Fruit fly (Drosophila melanogaster) whole organism, embryonic: ENCODE measurements around the gene CG43800.

Source experiments
- Atf6 ChIP-seq: fragments of 200-800 bp; sonication (Bioruptor generic); IDR thresholded peaks from 2 replicates; pipeline ENCODE4 v1.3.6; 2022; ENCODE audit warnings: missing biosample characterization, missing genetic modification characterization
- B-H1 ChIP-seq: fragments of 200-800 bp; sonication (Bioruptor generic); IDR thresholded peaks from 3 replicates; pipeline ENCODE4 v1.3.6; 2022; ENCODE audit warnings: missing biosample characterization, missing genetic modification characterization
- Blimp-1 ChIP-seq: fragments of 200-800 bp; sonication (Bioruptor generic); optimal IDR thresholded peaks from 3 replicates; lab custom pipeline; 2018; ENCODE audit warnings: missing biosample characterization, missing genetic modification characterization, mild to moderate bottlenecking, moderate library complexity, missing genetic modification reagents
- CG1233 ChIP-seq: fragments of 200-800 bp; sonication (Bioruptor generic); optimal IDR thresholded peaks from 4 replicates; lab custom pipeline; 2018; ENCODE audit warnings: missing biosample characterization, mild to moderate bottlenecking, missing genetic modification characterization
- CG12659 ChIP-seq: fragments of 200-800 bp; sonication (Bioruptor generic); optimal IDR thresholded peaks from 3 replicates; lab custom pipeline; 2017; ENCODE audit warnings: mild to moderate bottlenecking, missing biosample characterization, missing genetic modification reagents, missing genetic modification characterization
- CG14667 ChIP-seq: fragments of 200-800 bp; sonication (Bioruptor generic); IDR thresholded peaks from 2 replicates; pipeline ENCODE4 v1.3.6; 2022; ENCODE audit warnings: missing biosample characterization, missing genetic modification characterization
- CG14710 ChIP-seq: fragments of 200-800 bp; sonication (Bioruptor generic); optimal IDR thresholded peaks from 3 replicates; lab custom pipeline; 2019; ENCODE audit warnings: missing biosample characterization, mild to moderate bottlenecking, missing genetic modification characterization, moderate library complexity
- CG15601 ChIP-seq: fragments of 200-800 bp; sonication (Bioruptor generic); optimal IDR thresholded peaks from 3 replicates; lab custom pipeline; 2019; ENCODE audit warnings: missing biosample characterization, mild to moderate bottlenecking, missing genetic modification characterization, moderate library complexity
- CG17361 ChIP-seq: fragments of 200-800 bp; sonication (Bioruptor generic); IDR thresholded peaks from 3 replicates; pipeline ENCODE4 v1.3.6; 2022; ENCODE audit warnings: missing biosample characterization, missing genetic modification characterization
- CG3407 ChIP-seq: fragments of 200-800 bp; sonication (Bioruptor generic); optimal IDR thresholded peaks from 2 replicates; lab custom pipeline; 2018; ENCODE audit warnings: missing biosample characterization, mild to moderate bottlenecking, missing genetic modification characterization
- CG3726 ChIP-seq: fragments of 200-800 bp; sonication (Bioruptor generic); IDR thresholded peaks from 3 replicates; pipeline ENCODE4, ENCODE4 v1.3.6; 2022; ENCODE audit warnings: missing biosample characterization, missing genetic modification characterization
- CG4424 ChIP-seq: fragments of 200-800 bp; sonication (Bioruptor generic); optimal IDR thresholded peaks from 3 replicates; lab custom pipeline; 2016; ENCODE audit warnings: missing biosample characterization, missing genetic modification characterization
- CG6175 ChIP-seq: fragments of 200-800 bp; sonication (Bioruptor generic); IDR thresholded peaks from 3 replicates; pipeline ENCODE4 v1.3.6; 2022; ENCODE audit warnings: missing biosample characterization, missing genetic modification characterization
- CG7745 ChIP-seq: fragments of 200-800 bp; sonication (Bioruptor generic); optimal IDR thresholded peaks from 2 replicates; lab custom pipeline; 2018; ENCODE audit warnings: missing biosample characterization, mild to moderate bottlenecking, missing genetic modification characterization, moderate library complexity
- CG7786 ChIP-seq: fragments of 200-800 bp; sonication (Bioruptor generic); optimal IDR thresholded peaks from 2 replicates; lab custom pipeline; 2016; ENCODE audit warnings: missing biosample characterization, missing genetic modification characterization
- Doc2 ChIP-seq: fragments of 200-800 bp; sonication (Bioruptor generic); IDR thresholded peaks from 2 replicates; pipeline ENCODE4 v1.3.6; 2022; ENCODE audit warnings: missing biosample characterization, missing genetic modification characterization
- Fer2 ChIP-seq: fragments of 200-800 bp; sonication (Bioruptor generic); optimal IDR thresholded peaks from 2 replicates; lab custom pipeline; 2018; ENCODE audit warnings: missing biosample characterization, mild to moderate bottlenecking, missing genetic modification characterization, moderate library complexity
- MBD-R2 ChIP-seq: fragments of 200-800 bp; sonication (Bioruptor generic); IDR thresholded peaks from 2 replicates; pipeline ENCODE4 v1.3.6; 2022; ENCODE audit warnings: missing biosample characterization, missing genetic modification characterization
- Meics ChIP-seq: fragments of 200-800 bp; sonication (Bioruptor generic); optimal IDR thresholded peaks from 2 replicates; lab custom pipeline; 2017; ENCODE audit warnings: missing biosample characterization, mild to moderate bottlenecking, missing genetic modification characterization
- Pdp1 ChIP-seq, 2 experiments: fragments of 200-800 bp; sonication (Bioruptor generic); optimal IDR thresholded peaks; 3 replicates each; lab custom pipeline; 2016; ENCODE audit warnings: missing biosample characterization in 2 of 2, missing genetic modification characterization in 2 of 2, mild to moderate bottlenecking in 1 of 2, moderate library complexity in 1 of 2
- Side ChIP-seq: fragments of 200-800 bp; sonication (Bioruptor generic); optimal IDR thresholded peaks from 2 replicates; lab custom pipeline; 2016; ENCODE audit warnings: missing biosample characterization, missing genetic modification characterization
- abd-A ChIP-seq: fragments of 200-800 bp; sonication (Bioruptor generic); optimal IDR thresholded peaks from 3 replicates; lab custom pipeline; 2019; ENCODE audit warnings: missing biosample characterization, mild to moderate bottlenecking, missing genetic modification characterization, moderate library complexity
- bsh ChIP-seq, 2 experiments: fragments of 200-800 bp; sonication (Bioruptor generic); optimal IDR thresholded peaks; 2 replicates each; lab custom pipeline; 2017 to 2018; ENCODE audit warnings: mild to moderate bottlenecking in 2 of 2, missing biosample characterization in 2 of 2, missing genetic modification characterization in 2 of 2, moderate library complexity in 1 of 2
- chm ChIP-seq: fragments of 200-800 bp; sonication (Bioruptor generic); IDR thresholded peaks from 2 replicates; pipeline ENCODE4 v1.3.6; 2022; ENCODE audit warnings: missing biosample characterization, missing genetic modification characterization
- en ChIP-seq: fragments of 200-800 bp; sonication (Bioruptor generic); optimal IDR thresholded peaks from 2 replicates; lab custom pipeline; 2016; ENCODE audit warnings: missing biosample characterization, missing genetic modification characterization
- gro ChIP-seq: fragments of 200-800 bp; sonication (Bioruptor generic); optimal IDR thresholded peaks from 2 replicates; lab custom pipeline; 2016; ENCODE audit warnings: missing biosample characterization, missing genetic modification characterization
- gsb-n ChIP-seq: fragments of 200-800 bp; sonication (Bioruptor generic); optimal IDR thresholded peaks from 3 replicates; lab custom pipeline; 2018; ENCODE audit warnings: missing biosample characterization, mild to moderate bottlenecking, missing genetic modification characterization
- jumu ChIP-seq: fragments of 200-800 bp; sonication (Bioruptor generic); optimal IDR thresholded peaks from 3 replicates; lab custom pipeline; 2016; ENCODE audit warnings: missing biosample characterization, missing genetic modification characterization
- kah ChIP-seq: fragments of 200-800 bp; sonication (Bioruptor generic); optimal IDR thresholded peaks from 2 replicates; lab custom pipeline; 2018; ENCODE audit warnings: missing biosample characterization, mild to moderate bottlenecking, missing genetic modification characterization
- knrl ChIP-seq: fragments of 200-800 bp; sonication (Bioruptor generic); IDR thresholded peaks from 3 replicates; pipeline ENCODE4 v1.3.6; 2022; ENCODE audit warnings: missing biosample characterization, missing genetic modification characterization; ENCODE audit not compliant: partially characterized antibody
- mam ChIP-seq: fragments of 200-800 bp; sonication (Bioruptor generic); optimal IDR thresholded peaks from 3 replicates; lab custom pipeline; 2016; ENCODE audit warnings: missing biosample characterization, missing genetic modification characterization
- mirr ChIP-seq: fragments of 200-800 bp; sonication (Bioruptor generic); optimal IDR thresholded peaks from 3 replicates; lab custom pipeline; 2018; ENCODE audit warnings: missing biosample characterization, mild to moderate bottlenecking, missing genetic modification characterization
- pan ChIP-seq, 4 experiments: fragments of >200 bp in 3 of 4; fragments of 200-800 bp in 1 of 4; sonication (Bioruptor generic) in 1 of 4; optimal IDR thresholded peaks in 3 of 4; IDR thresholded peaks in 1 of 4; 2 replicates each; pipeline versions ENCODE4 v1.3.6 to Lab custom; 2017 to 2022; ENCODE audit warnings: missing biosample characterization in 2 of 4, missing genetic modification characterization in 2 of 4, mixed read lengths in 1 of 4
- ro ChIP-seq: fragments of 200-800 bp; sonication (Bioruptor generic); IDR thresholded peaks from 2 replicates; pipeline ENCODE4 v1.3.6; 2022; ENCODE audit warnings: missing biosample characterization, missing genetic modification characterization
- sc ChIP-seq, 3 experiments: fragments of >200 bp in 2 of 3; fragments of 200-800 bp in 1 of 3; sonication (Bioruptor generic) in 1 of 3; optimal IDR thresholded peaks; 2 replicates in 2 of 3; 3 replicates in 1 of 3; lab custom pipeline; 2017; ENCODE audit warnings: mild to moderate bottlenecking in 1 of 3, missing biosample characterization in 1 of 3, missing genetic modification characterization in 1 of 3, missing genetic modification reagents in 1 of 3
- slbo ChIP-seq: fragments of 200-800 bp; sonication (Bioruptor generic); IDR thresholded peaks from 2 replicates; pipeline ENCODE4 v1.3.6; 2022; ENCODE audit warnings: missing biosample characterization, missing genetic modification characterization
- tna ChIP-seq: fragments of 200-800 bp; sonication (Bioruptor generic); IDR thresholded peaks from 2 replicates; pipeline ENCODE4 v1.3.6; 2022; ENCODE audit warnings: missing biosample characterization, missing genetic modification characterization; ENCODE audit not compliant: partially characterized antibody
- zfh1 ChIP-seq: fragments of 200-800 bp; sonication (Bioruptor generic); IDR thresholded peaks from 3 replicates; pipeline ENCODE4 v1.3.6; 2022; ENCODE audit warnings: missing biosample characterization, missing genetic modification characterization

The CG43800 gene

dm6 chr2L:7254712-7255183, 22.1 kb upstream of the CG43800 start (continued):
- TF ChIP-seq ro (GFP tag; lab: Robert Waterston, UW) = no peak
- TF ChIP-seq bsh (GFP tag; optimal IDR thresholded peaks at IDR 0.05; lab: Kevin White, UChicago) = no peak
- TF ChIP-seq B-H1 (GFP tag; lab: Robert Waterston, UW) = no peak
- TF ChIP-seq CG14710 (tag; lab: Kevin White, UChicago) = no peak
- no peak for TF ChIP-seq CG3407 (GFP tag; lab: Kevin White, UChicago)
- peak; percentile 14 for TF ChIP-seq CG15601 (tag; lab: Kevin White, UChicago)
- no peak for TF ChIP-seq gro (GFP tag; lab: Kevin White, UChicago)
- no peak for TF ChIP-seq tna (GFP tag; lab: Robert Waterston, UW)
- TF ChIP-seq CG6175 = no peak
- peak in 1 of 2 experiments; percentile 24 for TF ChIP-seq Pdp1 (GFP tag; optimal IDR thresholded peaks at IDR 0.05; lab: Kevin White, UChicago)
- 0 out of 2 replicates have a peak, but pooled peaks have one; percentile 39 for TF ChIP-seq Atf6 (GFP tag; lab: Robert Waterston, UW)
- no peak for TF ChIP-seq CG12659 (GFP tag; lab: Kevin White, UChicago)
- no peak for TF ChIP-seq CG7745
- TF ChIP-seq CG3726 (GFP tag; lab: Robert Waterston, UW) = no peak
- TF ChIP-seq gsb-n = no peak
- no peak for TF ChIP-seq jumu
- TF ChIP-seq zfh1 (GFP tag; lab: Robert Waterston, UW) = no peak
- TF ChIP-seq knrl (GFP tag; lab: Robert Waterston, UW) = peak; percentile 37; the same call in 1 of the 3 replicates
- peak; percentile 13 for TF ChIP-seq Meics (GFP tag; lab: Kevin White, UChicago)
- TF ChIP-seq mirr (GFP tag; lab: Kevin White, UChicago) = peak; percentile 74
- TF ChIP-seq CG1233 = no peak
- TF ChIP-seq MBD-R2 = no peak
- TF ChIP-seq slbo (GFP tag; lab: Robert Waterston, UW) = no peak
- no peak for TF ChIP-seq Side (GFP tag; lab: Kevin White, UChicago)
- TF ChIP-seq CG14667 (GFP tag; lab: Robert Waterston, UW) = no peak
- no peak for TF ChIP-seq CG7786 (GFP tag; lab: Kevin White, UChicago)
- no peak for TF ChIP-seq CG17361 (GFP tag; lab: Robert Waterston, UW)
- no peak for TF ChIP-seq sc (optimal IDR thresholded peaks at IDR 0.05; lab: Kevin White, UChicago)
- no peak for TF ChIP-seq sc (GFP tag; optimal IDR thresholded peaks at IDR 0.05; lab: Kevin White, UChicago)
- TF ChIP-seq kah (GFP tag; lab: Kevin White, UChicago) = no peak
- TF ChIP-seq CG4424 = no peak
- no peak for TF ChIP-seq abd-A (tag; lab: Kevin White, UChicago)
- TF ChIP-seq en (GFP tag; lab: Kevin White, UChicago) = no peak
- no peak for TF ChIP-seq chm (GFP tag; lab: Robert Waterston, UW)
- TF ChIP-seq Fer2 (tag; lab: Kevin White, UChicago) = no peak
- no peak for TF ChIP-seq pan (optimal IDR thresholded peaks at IDR 0.05; lab: Kevin White, UChicago)
- peak in 1 of 2 experiments; percentile 20 for TF ChIP-seq pan (GFP tag; optimal IDR thresholded peaks at IDR 0.05 in 1 of 2, IDR thresholded peaks at IDR 0.05 in 1 of 2)

- TF ChIP-seq Doc2 (GFP tag; lab: Robert Waterston, UW) (0 out of 2 replicates have a peak, but pooled peaks have one; percentile 22), Blimp-1 (GFP tag; lab: Kevin White, UChicago) (peak; percentile 68), mam (GFP tag; lab: Kevin White, UChicago) (no peak)
Observed at dm6 chr2L:7252882-7253281, 20.3 kb upstream of the CG43800 start, which contains the start of gene CG13786. CG13786 (minus strand) TSS chr2L:7252982.
